Fruit fly (Drosophila melanogaster) whole organism, embryonic: ENCODE results near the gene stol.

Experiments
- BEAF-32 ChIP-seq: fragments of 200-800 bp; sonication (Bioruptor generic); optimal IDR thresholded peaks from 3 replicates; lab custom pipeline; 2017; ENCODE audit warnings: missing biosample characterization, missing genetic modification characterization, mild to moderate bottlenecking, moderate library complexity, missing genetic modification reagents
- Bgb ChIP-seq: fragments of 200-800 bp; sonication (Bioruptor generic); IDR thresholded peaks from 2 replicates; pipeline ENCODE4 v1.3.6; 2022; ENCODE audit warnings: missing biosample characterization, missing genetic modification characterization; ENCODE audit not compliant: partially characterized antibody
- BtbVII ChIP-seq: fragments of 200-800 bp; sonication (Bioruptor generic); optimal IDR thresholded peaks from 3 replicates; lab custom pipeline; 2017; ENCODE audit warnings: missing biosample characterization, mild to moderate bottlenecking, missing genetic modification characterization
- CG10267 ChIP-seq: fragments of 200-800 bp; sonication (Bioruptor generic); optimal IDR thresholded peaks from 2 replicates; lab custom pipeline; 2018; ENCODE audit warnings: missing biosample characterization, mild to moderate bottlenecking, missing genetic modification characterization, moderate library complexity
- CG10654 ChIP-seq: fragments of 200-800 bp; sonication (Bioruptor generic); optimal IDR thresholded peaks from 2 replicates; lab custom pipeline; 2016; ENCODE audit warnings: missing biosample characterization, missing genetic modification characterization
- CG11560 ChIP-seq: fragments of 200-800 bp; sonication (Bioruptor generic); IDR thresholded peaks from 3 replicates; pipeline ENCODE4 v1.3.6; 2022; ENCODE audit warnings: missing biosample characterization, missing genetic modification characterization
- CG12942 ChIP-seq: fragments of 200-800 bp; sonication (Bioruptor generic); optimal IDR thresholded peaks from 3 replicates; lab custom pipeline; 2016; ENCODE audit warnings: missing biosample characterization, missing genetic modification characterization
- CG17186 ChIP-seq: fragments of 200-800 bp; sonication (Bioruptor generic); optimal IDR thresholded peaks from 3 replicates; lab custom pipeline; 2017; ENCODE audit warnings: missing biosample characterization, missing genetic modification reagents, missing genetic modification characterization
- CG17328 ChIP-seq: fragments of 200-800 bp; sonication (Bioruptor generic); IDR thresholded peaks from 2 replicates; pipeline ENCODE4 v1.3.6; 2022; ENCODE audit warnings: missing biosample characterization, missing genetic modification characterization
- CG17829 ChIP-seq: fragments of 200-800 bp; optimal IDR thresholded peaks from 2 replicates; lab custom pipeline; 2019; ENCODE audit warnings: missing biosample characterization, mild to moderate bottlenecking, missing genetic modification characterization, moderate library complexity
- CG2116 ChIP-seq: fragments of 200-800 bp; sonication (Bioruptor generic); optimal IDR thresholded peaks from 3 replicates; lab custom pipeline; 2018; ENCODE audit warnings: missing biosample characterization, mild to moderate bottlenecking, missing genetic modification characterization
- CG2199 ChIP-seq: fragments of 200-800 bp; sonication (Bioruptor generic); IDR thresholded peaks from 3 replicates; pipeline ENCODE4 v1.3.6; 2022; ENCODE audit warnings: missing biosample characterization, missing genetic modification characterization
- CG30020 ChIP-seq: fragments of 200-800 bp; optimal IDR thresholded peaks from 2 replicates; lab custom pipeline; 2019; ENCODE audit warnings: missing biosample characterization, mild to moderate bottlenecking, missing genetic modification characterization, moderate library complexity
- CG3065 ChIP-seq: fragments of 200-800 bp; sonication (Bioruptor generic); optimal IDR thresholded peaks from 2 replicates; lab custom pipeline; 2016; ENCODE audit warnings: missing biosample characterization, missing genetic modification characterization
- CG34224 ChIP-seq: fragments of 200-800 bp; sonication (Bioruptor generic); IDR thresholded peaks from 3 replicates; pipeline ENCODE4 v1.3.6; 2022; ENCODE audit warnings: missing biosample characterization, missing genetic modification characterization; ENCODE audit not compliant: partially characterized antibody
- CG3726 ChIP-seq: fragments of 200-800 bp; sonication (Bioruptor generic); IDR thresholded peaks from 3 replicates; pipeline ENCODE4, ENCODE4 v1.3.6; 2022; ENCODE audit warnings: missing biosample characterization, missing genetic modification characterization
- CG4617 ChIP-seq: fragments of 200-800 bp; sonication (Bioruptor generic); optimal IDR thresholded peaks from 3 replicates; lab custom pipeline; 2016; ENCODE audit warnings: missing biosample characterization, missing genetic modification characterization, borderline replicate concordance
- CG5180 ChIP-seq: fragments of 200-800 bp; sonication (Bioruptor generic); optimal IDR thresholded peaks from 3 replicates; lab custom pipeline; 2017; ENCODE audit warnings: missing biosample characterization, missing genetic modification characterization, mild to moderate bottlenecking, moderate library complexity, missing genetic modification reagents
- CG6791 ChIP-seq: fragments of 200-800 bp; sonication (Bioruptor generic); IDR thresholded peaks from 3 replicates; pipeline ENCODE4 v1.3.6; 2022; ENCODE audit warnings: missing biosample characterization, missing genetic modification characterization; ENCODE audit not compliant: partially characterized antibody
- CG6813 ChIP-seq: fragments of 200-800 bp; sonication (Bioruptor generic); optimal IDR thresholded peaks from 2 replicates; lab custom pipeline; 2017; ENCODE audit warnings: missing biosample characterization, missing genetic modification characterization, mild to moderate bottlenecking, moderate library complexity, missing genetic modification reagents
- Dref ChIP-seq: fragments of 200-800 bp; sonication (Bioruptor generic); IDR thresholded peaks from 2 replicates; pipeline ENCODE4 v1.3.6; 2022; ENCODE audit warnings: missing biosample characterization, missing genetic modification characterization
- Eip74EF ChIP-seq, 2 experiments: fragments of 200-800 bp in 1 of 2; fragments of >200 bp in 1 of 2; sonication (Bioruptor generic) in 1 of 2; optimal IDR thresholded peaks; 2 replicates each; lab custom pipeline; 2017 to 2019; ENCODE audit warnings: missing biosample characterization in 2 of 2, missing genetic modification characterization in 2 of 2, mild to moderate bottlenecking in 1 of 2, moderate library complexity in 1 of 2
- Fer3 ChIP-seq: fragments of 200-800 bp; sonication (Bioruptor generic); optimal IDR thresholded peaks from 2 replicates; lab custom pipeline; 2018; ENCODE audit warnings: missing biosample characterization, mild to moderate bottlenecking, missing genetic modification characterization, moderate library complexity
- HLH4C ChIP-seq: fragments of 200-800 bp; sonication (Bioruptor generic); IDR thresholded peaks from 3 replicates; pipeline ENCODE4 v1.3.6; 2022; ENCODE audit warnings: missing biosample characterization, missing genetic modification characterization; ENCODE audit not compliant: partially characterized antibody
- HmgZ ChIP-seq: fragments of 200-800 bp; sonication (Bioruptor generic); optimal IDR thresholded peaks from 2 replicates; lab custom pipeline; 2018; ENCODE audit warnings: missing biosample characterization, mild to moderate bottlenecking, missing genetic modification characterization
- Hr39 ChIP-seq: fragments of >200 bp; optimal IDR thresholded peaks from 2 replicates; lab custom pipeline; 2017
- MESR4 ChIP-seq: fragments of 200-800 bp; sonication (Bioruptor generic); optimal IDR thresholded peaks from 2 replicates; lab custom pipeline; 2018; ENCODE audit warnings: missing biosample characterization, mild to moderate bottlenecking, missing genetic modification characterization, moderate library complexity
- Med ChIP-seq: fragments of 200-800 bp; sonication (Bioruptor generic); peaks from one replicate; lab custom pipeline; 2016; ENCODE audit warnings: missing biosample characterization, missing genetic modification characterization, mild to moderate bottlenecking, inconsistent platforms, moderate library complexity
- NC2β ChIP-seq: fragments of 200-800 bp; sonication (Bioruptor generic); optimal IDR thresholded peaks from 2 replicates; lab custom pipeline; 2016; ENCODE audit warnings: missing biosample characterization, missing genetic modification characterization
- Nf-YC ChIP-seq: fragments of 200-800 bp; optimal IDR thresholded peaks from 3 replicates; lab custom pipeline; 2019; ENCODE audit warnings: missing biosample characterization, mild to moderate bottlenecking, missing genetic modification characterization, moderate library complexity
- Pdp1 ChIP-seq, 2 experiments: fragments of 200-800 bp; sonication (Bioruptor generic); optimal IDR thresholded peaks; 3 replicates each; lab custom pipeline; 2016; ENCODE audit warnings: missing biosample characterization in 2 of 2, missing genetic modification characterization in 2 of 2, mild to moderate bottlenecking in 1 of 2, moderate library complexity in 1 of 2
- Scr ChIP-seq: fragments of 200-800 bp; sonication (Bioruptor generic); IDR thresholded peaks from 2 replicates; pipeline ENCODE4 v1.3.6; 2022; ENCODE audit warnings: missing biosample characterization, missing genetic modification characterization; ENCODE audit not compliant: partially characterized antibody
- Sin3A ChIP-seq: fragments of >200 bp; optimal IDR thresholded peaks from 2 replicates; lab custom pipeline; 2018
- YL-1 ChIP-seq: fragments of 200-800 bp; sonication (Bioruptor generic); optimal IDR thresholded peaks from 3 replicates; lab custom pipeline; 2017; ENCODE audit warnings: missing biosample characterization, mild to moderate bottlenecking, missing genetic modification characterization
- amos ChIP-seq: fragments of 200-800 bp; sonication (Bioruptor generic); IDR thresholded peaks from 2 replicates; pipeline ENCODE4 v1.3.6; 2022; ENCODE audit warnings: missing biosample characterization, missing genetic modification characterization; ENCODE audit not compliant: partially characterized antibody
- bbx ChIP-seq: fragments of 200-800 bp; sonication (Bioruptor generic); IDR thresholded peaks from 2 replicates; pipeline ENCODE4 v1.3.6; 2022; ENCODE audit warnings: missing biosample characterization, missing genetic modification characterization; ENCODE audit not compliant: partially characterized antibody
- crp ChIP-seq, 2 experiments: fragments of 200-800 bp; sonication (Bioruptor generic); optimal IDR thresholded peaks; 2 replicates in 1 of 2; 3 replicates in 1 of 2; lab custom pipeline; 2017; ENCODE audit warnings: missing biosample characterization in 2 of 2, missing genetic modification characterization in 2 of 2, mild to moderate bottlenecking in 1 of 2, moderate library complexity in 1 of 2
- dm ChIP-seq: fragments of 200-800 bp; sonication (Bioruptor generic); optimal IDR thresholded peaks from 3 replicates; lab custom pipeline; 2016; ENCODE audit warnings: missing biosample characterization, missing genetic modification characterization
- dysf ChIP-seq: fragments of 200-800 bp; sonication (Bioruptor generic); IDR thresholded peaks from 3 replicates; pipeline ENCODE4 v1.3.6; 2022; ENCODE audit warnings: missing biosample characterization, missing genetic modification characterization
- fd96Cb ChIP-seq: fragments of 200-800 bp; sonication (Bioruptor generic); optimal IDR thresholded peaks from 2 replicates; lab custom pipeline; 2018; ENCODE audit warnings: missing biosample characterization, mild to moderate bottlenecking, missing genetic modification characterization, moderate library complexity
- gce ChIP-seq: fragments of 200-800 bp; sonication (Bioruptor generic); IDR thresholded peaks from 3 replicates; pipeline ENCODE4 v1.3.6; 2022; ENCODE audit warnings: missing biosample characterization, missing genetic modification characterization
- gcm2 ChIP-seq: fragments of 200-800 bp; sonication (Bioruptor generic); optimal IDR thresholded peaks from 2 replicates; lab custom pipeline; 2016; ENCODE audit warnings: missing biosample characterization, missing genetic modification characterization
- gfzf ChIP-seq: fragments of 200-800 bp; sonication (Bioruptor generic); optimal IDR thresholded peaks from 2 replicates; lab custom pipeline; 2016; ENCODE audit warnings: missing biosample characterization, mild to moderate bottlenecking, missing genetic modification characterization, moderate library complexity
- grau ChIP-seq: fragments of 200-800 bp; optimal IDR thresholded peaks from 3 replicates; lab custom pipeline; 2019; ENCODE audit warnings: missing biosample characterization, mild to moderate bottlenecking, missing genetic modification characterization, moderate library complexity
- ham ChIP-seq: fragments of 200-800 bp; sonication (Bioruptor generic); IDR thresholded peaks from 2 replicates; pipeline ENCODE4 v1.3.6; 2022; ENCODE audit warnings: missing biosample characterization, missing genetic modification characterization
- jumu ChIP-seq: fragments of 200-800 bp; sonication (Bioruptor generic); optimal IDR thresholded peaks from 3 replicates; lab custom pipeline; 2016; ENCODE audit warnings: missing biosample characterization, missing genetic modification characterization
- nerfin-1 ChIP-seq: fragments of 200-800 bp; sonication (Bioruptor generic); optimal IDR thresholded peaks from 3 replicates; lab custom pipeline; 2019; ENCODE audit warnings: missing biosample characterization, mild to moderate bottlenecking, missing genetic modification characterization, moderate library complexity
- pnt ChIP-seq: fragments of 200-800 bp; sonication (Bioruptor generic); optimal IDR thresholded peaks from 3 replicates; lab custom pipeline; 2016; ENCODE audit warnings: missing biosample characterization, missing genetic modification characterization
- trem ChIP-seq: fragments of 200-800 bp; optimal IDR thresholded peaks from 3 replicates; lab custom pipeline; 2019; ENCODE audit warnings: missing biosample characterization, mild to moderate bottlenecking, missing genetic modification characterization, moderate library complexity
- zf30C ChIP-seq: fragments of 200-800 bp; sonication (Bioruptor generic); optimal IDR thresholded peaks from 3 replicates; lab custom pipeline; 2018; ENCODE audit warnings: missing biosample characterization, mild to moderate bottlenecking, missing genetic modification characterization

stol gene

dm6 chr2L:15752096-15752495 lies 34.0 kb upstream of the stol start, which contains the start of gene Mtr4 (continued):
- TF ChIP-seq dysf (GFP tag; lab: Robert Waterston, UW), result no peak
- TF ChIP-seq Nf-YC (tag; lab: Kevin White, UChicago), result peak; percentile 18
- TF ChIP-seq MESR4, result peak; percentile 76
- TF ChIP-seq CG11560 (tag; lab: Robert Waterston, UW), result no peak
- TF ChIP-seq Hr39 (lab: Kevin White, UChicago), result no peak
- peak; percentile 18 for TF ChIP-seq CG4617 (GFP tag; lab: Kevin White, UChicago)
- TF ChIP-seq CG2199 (GFP tag; lab: Robert Waterston, UW), result no peak
- TF ChIP-seq NC2β, result no peak
- TF ChIP-seq CG2116, result peak; percentile 24
- peak; percentile 71 for TF ChIP-seq HLH4C (GFP tag; lab: Robert Waterston, UW)
- TF ChIP-seq ham (GFP tag; lab: Robert Waterston, UW), result no peak
- TF ChIP-seq CG17829 (tag; lab: Kevin White, UChicago), result peak; percentile 21
- TF ChIP-seq Dref (GFP tag; lab: Robert Waterston, UW), result peak; percentile 79
- TF ChIP-seq CG6813 (GFP tag; lab: Kevin White, UChicago), result no peak
- TF ChIP-seq jumu (GFP tag; lab: Kevin White, UChicago), result no peak
- TF ChIP-seq gce (GFP tag; lab: Robert Waterston, UW), result no peak
- no peak for TF ChIP-seq Pdp1 (GFP tag; optimal IDR thresholded peaks at IDR 0.05; lab: Kevin White, UChicago)
- peak; percentile 2 for TF ChIP-seq CG17186 (GFP tag; lab: Kevin White, UChicago)
- TF ChIP-seq grau (tag; lab: Kevin White, UChicago), result no peak
- TF ChIP-seq pnt (GFP tag; lab: Kevin White, UChicago), result no peak
- TF ChIP-seq CG3726 (GFP tag; lab: Robert Waterston, UW), result no peak
- TF ChIP-seq CG34224 (GFP tag; lab: Robert Waterston, UW), result peak; percentile 64
- peak; percentile 11 for TF ChIP-seq CG30020 (tag; lab: Kevin White, UChicago)
- no peak for TF ChIP-seq Eip74EF (GFP tag; optimal IDR thresholded peaks at IDR 0.05; lab: Kevin White, UChicago)
- no peak for TF ChIP-seq CG5180
- TF ChIP-seq CG10654 (GFP tag; lab: Kevin White, UChicago), result no peak
- no peak for TF ChIP-seq gfzf (GFP tag; lab: Kevin White, UChicago)
- TF ChIP-seq dm (GFP tag; lab: Kevin White, UChicago), result peak; percentile 76
- peak; percentile 3 for TF ChIP-seq trem (tag; lab: Kevin White, UChicago)
- TF ChIP-seq CG3065, result no peak
- peak; percentile 24; the same call in 1 of the 2 replicates for TF ChIP-seq amos
- TF ChIP-seq CG17328 (GFP tag; lab: Robert Waterston, UW), result no peak
- peak; percentile 48 for TF ChIP-seq Scr (GFP tag; lab: Robert Waterston, UW)
- no peak for TF ChIP-seq Fer3 (tag; lab: Kevin White, UChicago)
- peak; percentile 16 for TF ChIP-seq BEAF-32 (GFP tag; lab: Kevin White, UChicago)
- TF ChIP-seq YL-1 (GFP tag; lab: Kevin White, UChicago), result peak; percentile 42
- no peak for TF ChIP-seq CG12942 (GFP tag; lab: Kevin White, UChicago)
- no peak for TF ChIP-seq nerfin-1 (tag; lab: Kevin White, UChicago)
- peak in 1 of 2 experiments; percentile 42 for TF ChIP-seq crp (GFP tag; optimal IDR thresholded peaks at IDR 0.05; lab: Kevin White, UChicago)
- peak; percentile 11 for TF ChIP-seq Sin3A (lab: Kevin White, UChicago)
- peak; percentile 67 for TF ChIP-seq bbx (GFP tag; lab: Robert Waterston, UW)
- TF ChIP-seq HmgZ (tag; lab: Kevin White, UChicago), result no peak
- peak; percentile 43 for TF ChIP-seq Med (GFP tag; lab: Kevin White, UChicago)
- TF ChIP-seq zf30C (GFP tag; lab: Kevin White, UChicago), result no peak
- no peak for TF ChIP-seq gcm2 (GFP tag; lab: Kevin White, UChicago)
- peak; percentile 41; the same call in 1 of the 2 replicates for TF ChIP-seq Bgb (GFP tag; lab: Robert Waterston, UW)
- TF ChIP-seq fd96Cb, result no peak
- TF ChIP-seq BtbVII (GFP tag; lab: Kevin White, UChicago), result no peak
- peak; percentile 10 for TF ChIP-seq CG10267
- TF ChIP-seq CG6791 (GFP tag; lab: Robert Waterston, UW), result peak; percentile 44; the same call in 1 of the 3 replicates
